Fruit fly (Drosophila melanogaster) Kc167 (cell line): ENCODE results near the gene Datp.

Experiments
- Myc ChIP-seq: fragments of >200 bp; optimal IDR thresholded peaks from 2 replicates; lab custom pipeline; 2017; ENCODE audit warnings: missing external identifiers
- Sin3A ChIP-seq: fragments of >200 bp; optimal IDR thresholded peaks from 2 replicates; lab custom pipeline; 2018; ENCODE audit warnings: missing external identifiers
- h ChIP-seq: fragments of >200 bp; optimal IDR thresholded peaks from 3 replicates; lab custom pipeline; 2018; ENCODE audit warnings: missing external identifiers
- insv ChIP-seq: fragments of >200 bp; optimal IDR thresholded peaks from 3 replicates; lab custom pipeline; 2018; ENCODE audit warnings: missing external identifiers
- psq ChIP-seq: fragments of >200 bp; optimal IDR thresholded peaks from 2 replicates; lab custom pipeline; 2017; ENCODE audit warnings: missing external identifiers
- ttk ChIP-seq: sonication (Bioruptor generic); optimal IDR thresholded peaks from 2 replicates; lab custom pipeline; 2017; ENCODE audit warnings: missing external identifiers

Gene Datp

dm6 chr2L:9938631-9939256 is at the start of gene Datp, which contains the start of gene CG4619:
Gene Datp (minus strand): TSS chr2L:9938790.
Gene CG4619 (plus strand): TSS chr2L:9938863.
- TF ChIP-seq Myc (lab: Kevin White, UChicago): no peak
- TF ChIP-seq h: no peak
- no peak for TF ChIP-seq psq
- no peak for TF ChIP-seq insv (lab: Kevin White, UChicago)
- TF ChIP-seq ttk (lab: Kevin White, UChicago): no peak
- TF ChIP-seq Sin3A: no peak

dm6 chr2L:9986402-9987350 is 48.1 kb upstream of the Datp start:
- TF ChIP-seq h: no peak
- TF ChIP-seq Myc (lab: Kevin White, UChicago): no peak
- TF ChIP-seq Sin3A: no peak
- TF ChIP-seq insv (lab: Kevin White, UChicago): no peak
- TF ChIP-seq ttk (lab: Kevin White, UChicago): no peak

- TF ChIP-seq insv (lab: Kevin White, UChicago) (no peak), Myc (lab: Kevin White, UChicago) (no peak), h (no peak), ttk (lab: Kevin White, UChicago) (no peak), psq (no peak), Sin3A (no peak)
Measured at dm6 chr2L:9984078-9984772, 45.6 kb upstream of the Datp start, which contains the start of gene bib. Gene bib (plus strand): TSS chr2L:9984645.

- TF ChIP-seq h (no peak), Myc (lab: Kevin White, UChicago) (no peak), Sin3A (no peak), insv (lab: Kevin White, UChicago) (no peak), psq (no peak), ttk (lab: Kevin White, UChicago) (no peak)
Measured at dm6 chr2L:9982516-9982915, 43.9 kb upstream of the Datp start.

dm6 chr2L:9981809-9982208 is 43.2 kb upstream of the Datp start:
- TF ChIP-seq ttk (lab: Kevin White, UChicago): no peak
- TF ChIP-seq Sin3A: no peak
- no peak for TF ChIP-seq h
- no peak for TF ChIP-seq insv (lab: Kevin White, UChicago)
- no peak for TF ChIP-seq psq
- no peak for TF ChIP-seq Myc (lab: Kevin White, UChicago)

- TF ChIP-seq psq (no peak), Sin3A (no peak), h (no peak), insv (lab: Kevin White, UChicago) (no peak), Myc (lab: Kevin White, UChicago) (no peak), ttk (lab: Kevin White, UChicago) (no peak)
Measured at dm6 chr2L:9972624-9973023, 34.0 kb upstream of the Datp start.

dm6 chr2L:9968201-9968727 is 29.7 kb upstream of the Datp start:
- TF ChIP-seq psq: no peak
- no peak for TF ChIP-seq ttk (lab: Kevin White, UChicago)
- no peak for TF ChIP-seq h
- no peak for TF ChIP-seq insv (lab: Kevin White, UChicago)
- TF ChIP-seq Myc (lab: Kevin White, UChicago): no peak
- no peak for TF ChIP-seq Sin3A

dm6 chr2L:9966983-9967737 is 28.6 kb upstream of the Datp start, which contains the start of the genes Dref and RpL13:
Gene Dref (minus strand): TSS chr2L:9967229.
Gene RpL13 (plus strand): TSS chr2L:9967313.
- TF ChIP-seq Sin3A (no peak), ttk (lab: Kevin White, UChicago) (no peak), insv (lab: Kevin White, UChicago) (no peak), psq (no peak), h (no peak), Myc (lab: Kevin White, UChicago) (no peak)

dm6 chr2L:9963603-9964042 is 25.0 kb upstream of the Datp start, which contains the start of gene CG5850:
Gene CG5850 (minus strand): TSS chr2L:9963949.
- TF ChIP-seq insv (lab: Kevin White, UChicago) (no peak), h (no peak), psq (no peak), Myc (lab: Kevin White, UChicago) (no peak), Sin3A (no peak), ttk (lab: Kevin White, UChicago) (no peak)

- TF ChIP-seq insv (lab: Kevin White, UChicago) (no peak), Myc (lab: Kevin White, UChicago) (no peak), ttk (lab: Kevin White, UChicago) (no peak)
Measured at dm6 chr2L:9960758-9961157, 22.2 kb upstream of the Datp start.
